Worm (Caenorhabditis elegans): ENCODE measurements around the gene mlh-1.
"Not testable (repeated sequence)": the region's sequence is repeated elsewhere in the genome, so short reads cannot be mapped to it uniquely, and the experiment has no call there.

The mlh-1 gene

ce11 chrIII:13510753-13511152 is 3.6 kb downstream of the mlh-1 start:
- TF ChIP-seq ztf-4 (tag; optimal IDR thresholded peaks at IDR 0.05): no peak
- TF ChIP-seq nhr-77 (tag; optimal IDR thresholded peaks at IDR 0.05): no peak
- no peak for TF ChIP-seq nhr-11 (tag; optimal IDR thresholded peaks at IDR 0.05)
- no peak for TF ChIP-seq lin-11 (tag; optimal IDR thresholded peaks at IDR 0.05)
- TF ChIP-seq sma-3 (GFP tag; optimal IDR thresholded peaks at IDR 0.05): no peak
- no peak for TF ChIP-seq nhr-6 (tag; optimal IDR thresholded peaks at IDR 0.05)
- no peak for TF ChIP-seq ztf-1 (GFP tag; conservative IDR thresholded peaks at IDR 0.05)

- no peak for TF ChIP-seq sem-4 (tag; optimal IDR thresholded peaks at IDR 0.05)
- no peak for TF ChIP-seq aly-2 (tag; optimal IDR thresholded peaks at IDR 0.05)
- TF ChIP-seq ama-1 (optimal IDR thresholded peaks at IDR 0.05): no peak
- no peak for TF ChIP-seq nhr-77 (tag; optimal IDR thresholded peaks at IDR 0.05)
- no peak for TF ChIP-seq elt-1 (tag; optimal IDR thresholded peaks at IDR 0.05)
Measured at ce11 chrIII:13505718-13506117, 8.7 kb downstream of the mlh-1 start, which contains the start of gene T28A8.3. Gene T28A8.3, plus strand, starts transcription at chrIII:13506018.

- no peak for TF ChIP-seq dmd-4 (tag; optimal IDR thresholded peaks at IDR 0.05)
- no peak for TF ChIP-seq elt-3 (tag; optimal IDR thresholded peaks at IDR 0.05)
- TF ChIP-seq unc-62 (GFP tag; optimal IDR thresholded peaks at IDR 0.05): no peak
- TF ChIP-seq skn-1 (tag; optimal IDR thresholded peaks at IDR 0.05): no peak
- TF ChIP-seq lin-13 (GFP tag; optimal IDR thresholded peaks at IDR 0.05): no peak
Measured at ce11 chrIII:13503379-13503778, 11.0 kb downstream of the mlh-1 start, which contains the start of gene T28A8.4. Gene T28A8.4, plus strand, starts transcription at chrIII:13503679.

- TF ChIP-seq unc-55 (GFP tag; optimal IDR thresholded peaks at IDR 0.05) (no peak), lin-39 (tag; optimal IDR thresholded peaks at IDR 0.05) (no peak), R02D3.7 (tag; optimal IDR thresholded peaks at IDR 0.05) (no peak), alr-1 (tag; optimal IDR thresholded peaks at IDR 0.05) (no peak), nhr-6 (tag; optimal IDR thresholded peaks at IDR 0.05) (no peak), sma-3 (GFP tag; optimal IDR thresholded peaks at IDR 0.05) (no peak), crh-2 (tag; optimal IDR thresholded peaks at IDR 0.05) (no peak), aly-2 (tag; optimal IDR thresholded peaks at IDR 0.05) (no peak), blmp-1 (tag; optimal IDR thresholded peaks at IDR 0.05; ENCODE audit: insufficient read depth) (no peak), unc-62 (GFP tag; optimal IDR thresholded peaks at IDR 0.05) (no peak), unc-39 (tag; optimal IDR thresholded peaks at IDR 0.05) (no peak), mbf-1 (tag; optimal IDR thresholded peaks at IDR 0.05) (no peak), sem-4 (tag; optimal IDR thresholded peaks at IDR 0.05) (no peak)
Measured at ce11 chrIII:13502513-13502912, 11.9 kb downstream of the mlh-1 start, which contains the start of gene T28A8.8. Gene T28A8.8, plus strand, starts transcription at chrIII:13502813.

- no peak for TF ChIP-seq unc-39 (tag; optimal IDR thresholded peaks at IDR 0.05)
- TF ChIP-seq alr-1 (tag; optimal IDR thresholded peaks at IDR 0.05): no peak
- no peak for TF ChIP-seq R02D3.7 (tag; optimal IDR thresholded peaks at IDR 0.05)
- TF ChIP-seq fos-1 (tag; optimal IDR thresholded peaks at IDR 0.05): no peak
- no peak for TF ChIP-seq nhr-6 (tag; optimal IDR thresholded peaks at IDR 0.05)
Measured at ce11 chrIII:13501599-13501998, 12.8 kb downstream of the mlh-1 start, which contains the start of gene T28A8.5. Gene T28A8.5, plus strand, starts transcription at chrIII:13501630.

- TF ChIP-seq nhr-11 (tag; optimal IDR thresholded peaks at IDR 0.05); lin-13 (GFP tag; optimal IDR thresholded peaks at IDR 0.05); nhr-23 (tag; optimal IDR thresholded peaks at IDR 0.05): not testable (repeated sequence)
Measured at ce11 chrIII:13498899-13499298, 15.5 kb downstream of the mlh-1 start, which contains the start of gene T28A8.6. Gene T28A8.6, plus strand, starts transcription at chrIII:13499199.

- TF ChIP-seq nhr-6 (tag; optimal IDR thresholded peaks at IDR 0.05): no peak
- no peak for TF ChIP-seq ztf-1 (GFP tag; conservative IDR thresholded peaks at IDR 0.05)
- TF ChIP-seq unc-55 (GFP tag; optimal IDR thresholded peaks at IDR 0.05): no peak
- TF ChIP-seq sem-4 (tag; optimal IDR thresholded peaks at IDR 0.05): no peak
- TF ChIP-seq mbf-1 (tag; optimal IDR thresholded peaks at IDR 0.05): no peak
- no peak for TF ChIP-seq aly-2 (tag; optimal IDR thresholded peaks at IDR 0.05)
- no peak for TF ChIP-seq zag-1 (tag; optimal IDR thresholded peaks at IDR 0.05)
- no peak for TF ChIP-seq sma-3 (GFP tag; optimal IDR thresholded peaks at IDR 0.05)
- no peak for TF ChIP-seq crh-2 (tag; optimal IDR thresholded peaks at IDR 0.05)
- TF ChIP-seq gmeb-1 (tag; optimal IDR thresholded peaks at IDR 0.05): no peak
- TF ChIP-seq ceh-82 (tag; optimal IDR thresholded peaks at IDR 0.05): no peak
- no peak for TF ChIP-seq sma-9 (GFP tag; optimal IDR thresholded peaks at IDR 0.05)
- TF ChIP-seq sma-9 (tag; optimal IDR thresholded peaks at IDR 0.05): no peak
- TF ChIP-seq blmp-1 (tag; optimal IDR thresholded peaks at IDR 0.05; ENCODE audit: insufficient read depth): no peak
- no peak for TF ChIP-seq mdl-1 (tag; optimal IDR thresholded peaks at IDR 0.05)
Measured at ce11 chrIII:13495571-13495970, 18.8 kb downstream of the mlh-1 start, which contains the start of gene T28A8.2. Gene T28A8.2, minus strand, starts transcription at chrIII:13495671.

All from whole organism, L2 larva.